Worm (Caenorhabditis elegans) whole organism, L4/young adult: Measurements from ENCODE around the gene F46F2.3.

Experiments used
- W03F9.2 ChIP-seq: fragments of 150-350 bp; optimal IDR thresholded peaks from 2 replicates; lab custom pipeline; 2014; ENCODE audit warnings: missing biosample characterization, missing genetic modification characterization
- dao-5 ChIP-seq: sonication (generic microtip); optimal IDR thresholded peaks from 2 replicates; lab custom pipeline; 2016; ENCODE audit warnings: missing genotype, missing genetic modification characterization, moderate library complexity, missing compliant biosample characterization
- him-1 ChIP-seq: sonication (generic microtip); optimal IDR thresholded peaks from 2 replicates; lab custom pipeline; 2016; ENCODE audit warnings: missing genotype, missing genetic modification reagents, missing genetic modification characterization, missing compliant biosample characterization

Gene F46F2.3

ce11 chrX:15236036-15236435, 24.1 kb downstream of the F46F2.3 start:
- TF ChIP-seq dao-5 (no peak), him-1 (no peak), W03F9.2 (no peak)

ce11 chrX:15233684-15234083, 26.4 kb downstream of the F46F2.3 start:
- TF ChIP-seq him-1 (no peak), W03F9.2 (no peak), dao-5 (no peak)

DNA sequence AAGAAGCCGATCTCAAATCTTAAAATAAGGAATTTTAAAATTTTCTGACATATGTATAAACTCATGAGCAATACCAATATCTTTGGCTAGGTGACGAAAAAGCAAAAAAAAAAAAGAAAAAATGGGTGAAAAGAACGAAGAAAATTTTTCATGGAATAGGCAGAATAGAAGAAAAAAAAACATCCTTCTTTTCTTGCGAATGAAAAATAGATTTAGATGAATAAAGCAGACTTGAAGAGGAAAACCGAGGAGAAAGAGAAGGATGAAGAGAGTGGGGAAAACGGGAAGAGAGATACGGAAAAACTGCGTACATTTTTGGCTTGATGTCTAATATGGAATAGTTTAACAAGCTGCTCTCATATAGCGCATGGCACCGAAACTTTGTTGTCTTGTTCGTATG, 28.3 kb downstream of the F46F2.3 start:
- no peak for TF ChIP-seq dao-5

ce11 chrX:15230394-15230968, 29.6 kb downstream of the F46F2.3 start, which contains the start of gene H03A11.2:
TSS of gene H03A11.2 (minus strand) at chrX:15230645.
- TF ChIP-seq him-1 (no peak), dao-5 (no peak), W03F9.2 (no peak)

ce11 chrX:15229174-15229573, 30.9 kb downstream of the F46F2.3 start:
- TF ChIP-seq dao-5 (no peak), him-1 (no peak), W03F9.2 (no peak)

- TF ChIP-seq dao-5 (no peak), W03F9.2 (no peak), him-1 (no peak)
These were observed 34.8 kb downstream of the F46F2.3 start for ce11 chrX:15225180-15225724.

DNA sequence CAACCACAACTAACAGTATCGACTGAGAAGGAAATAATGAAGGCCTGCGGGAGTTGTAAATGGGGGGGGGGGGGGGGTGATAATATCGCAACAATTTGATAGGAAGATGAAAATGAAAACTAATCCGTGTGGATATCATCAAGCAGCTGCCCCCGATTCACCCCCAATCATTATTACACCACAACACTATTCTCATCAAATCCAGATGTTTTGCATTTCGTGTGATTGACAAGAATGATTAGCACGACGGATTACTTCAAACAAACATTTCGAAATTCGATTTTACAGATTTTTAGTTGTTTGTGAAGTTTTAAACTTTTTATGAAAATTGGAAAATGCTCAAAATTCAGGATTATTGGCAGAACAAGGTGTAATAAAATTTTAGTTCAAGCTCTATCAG, 36.0 kb downstream of the F46F2.3 start:
- TF ChIP-seq him-1, result no peak
- TF ChIP-seq dao-5, result no peak
- TF ChIP-seq W03F9.2, result no peak

- TF ChIP-seq dao-5, result no peak
- TF ChIP-seq him-1, result no peak
- no peak for TF ChIP-seq W03F9.2
These were observed 37.3 kb downstream of the F46F2.3 start for ce11 chrX:15222789-15223188.

DNA sequence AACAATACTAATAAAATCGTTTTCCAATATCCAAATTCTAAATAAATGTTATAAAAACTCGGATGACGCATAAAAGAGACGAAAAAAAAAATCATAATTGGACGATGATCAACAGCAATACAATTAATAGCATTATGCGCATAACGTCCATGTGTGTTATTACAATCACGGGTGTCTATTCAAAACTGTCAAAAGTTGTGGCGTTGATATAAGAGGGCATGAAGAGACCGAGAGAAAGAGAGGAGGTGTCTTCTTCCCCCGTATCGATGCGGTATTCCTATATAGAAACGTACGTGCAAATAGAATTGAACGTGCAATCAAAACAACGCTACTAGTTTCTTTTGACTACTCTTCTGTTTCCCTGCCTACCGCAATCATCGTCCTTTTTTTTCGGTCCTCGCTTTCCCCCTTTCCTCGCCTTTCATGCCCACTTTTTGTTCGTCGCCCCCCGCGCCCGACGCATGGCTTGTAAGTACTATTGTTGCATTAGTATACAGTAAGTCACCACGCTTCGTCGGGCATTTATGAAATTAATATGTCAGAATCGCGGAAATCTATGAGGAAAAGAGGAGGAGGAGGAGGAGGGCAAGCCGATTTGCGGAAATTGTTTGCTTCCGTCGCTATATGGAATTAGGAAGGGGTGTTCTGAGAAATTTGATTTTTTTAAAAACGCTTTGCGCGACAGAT, 38.1 kb downstream of the F46F2.3 start:
- TF ChIP-seq him-1, result no peak
- no peak for TF ChIP-seq dao-5
- TF ChIP-seq W03F9.2, result no peak

- TF ChIP-seq him-1 (no peak), dao-5 (no peak), W03F9.2 (no peak)
These were observed 39.0 kb downstream of the F46F2.3 start for ce11 chrX:15221107-15221506.

DNA sequence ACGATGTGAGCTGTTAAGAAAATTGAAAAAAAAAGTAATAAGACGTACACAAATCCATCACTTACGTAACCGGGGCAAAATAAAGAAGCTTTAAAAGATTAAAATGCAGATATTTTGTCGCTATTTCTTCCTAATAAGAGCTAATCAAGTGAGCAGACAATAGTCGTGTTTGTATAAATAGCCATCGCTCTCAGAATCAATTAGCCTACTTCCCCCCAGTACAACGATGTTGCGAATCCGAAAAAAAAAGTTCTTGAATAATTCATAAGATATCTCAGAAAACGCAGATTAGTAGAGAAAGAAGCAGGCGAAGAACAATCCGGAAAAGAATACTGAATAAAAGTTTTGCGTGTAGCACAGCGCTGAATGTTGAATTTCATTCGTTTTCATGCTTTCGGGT, 44.8 kb downstream of the F46F2.3 start:
- TF ChIP-seq W03F9.2, result no peak
- no peak for TF ChIP-seq dao-5
- no peak for TF ChIP-seq him-1

- TF ChIP-seq W03F9.2 (no peak), dao-5 (no peak), him-1 (no peak)
These were observed 46.8 kb downstream of the F46F2.3 start, which contains the start of the genes H03A11.13 and famk-1 for ce11 chrX:15213182-15213829. TSS of gene H03A11.13 (minus strand) at chrX:15213232. TSS of gene famk-1 (minus strand) at chrX:15213259.
